Fruit fly (Drosophila melanogaster) whole organism, embryonic: Measurements from ENCODE around the gene Tpst.

Experiments
- Adf1 ChIP-seq: fragments of 200-800 bp; sonication (Bioruptor generic); IDR thresholded peaks from 2 replicates; pipeline ENCODE4 v1.3.6; 2022; ENCODE audit warnings: missing biosample characterization, missing genetic modification characterization
- Bteb2 ChIP-seq: fragments of 200-800 bp; sonication (Bioruptor generic); optimal IDR thresholded peaks from 2 replicates; lab custom pipeline; 2016; ENCODE audit warnings: missing biosample characterization, missing genetic modification characterization
- CG1024 ChIP-seq: fragments of 200-800 bp; sonication (Bioruptor generic); IDR thresholded peaks from 2 replicates; pipeline ENCODE4 v1.3.6; 2022; ENCODE audit warnings: missing biosample characterization, missing genetic modification characterization
- CG10366 ChIP-seq: fragments of 200-800 bp; sonication (Bioruptor generic); IDR thresholded peaks from 2 replicates; pipeline ENCODE4 v1.3.6; 2022; ENCODE audit warnings: missing biosample characterization, missing genetic modification characterization
- CG11247 ChIP-seq: fragments of 200-800 bp; sonication (Bioruptor generic); IDR thresholded peaks from 2 replicates; pipeline ENCODE4 v1.3.6; 2022; ENCODE audit warnings: missing biosample characterization, missing genetic modification characterization
- CG14860 ChIP-seq: fragments of 200-800 bp; sonication (Bioruptor generic); IDR thresholded peaks from 3 replicates; pipeline ENCODE4 v1.3.6; 2022; ENCODE audit warnings: missing biosample characterization, missing genetic modification characterization; ENCODE audit not compliant: partially characterized antibody
- CG1602 ChIP-seq: fragments of 200-800 bp; sonication (Bioruptor generic); optimal IDR thresholded peaks from 3 replicates; lab custom pipeline; 2016; ENCODE audit warnings: missing biosample characterization, missing genetic modification characterization
- CG17361 ChIP-seq: fragments of 200-800 bp; sonication (Bioruptor generic); IDR thresholded peaks from 3 replicates; pipeline ENCODE4 v1.3.6; 2022; ENCODE audit warnings: missing biosample characterization, missing genetic modification characterization
- CG17802 ChIP-seq: fragments of 200-800 bp; sonication (Bioruptor generic); optimal IDR thresholded peaks from 2 replicates; lab custom pipeline; 2018; ENCODE audit warnings: missing biosample characterization, mild to moderate bottlenecking, missing genetic modification characterization, moderate library complexity
- CG2129 ChIP-seq: fragments of 200-800 bp; sonication (Bioruptor generic); IDR thresholded peaks from 2 replicates; pipeline ENCODE4 v1.3.6; 2022; ENCODE audit warnings: missing biosample characterization, missing genetic modification characterization; ENCODE audit not compliant: partially characterized antibody
- CG43689 ChIP-seq: fragments of 200-800 bp; sonication (Bioruptor generic); IDR thresholded peaks from 2 replicates; pipeline ENCODE4 v1.3.6; 2022; ENCODE audit warnings: missing biosample characterization, missing genetic modification characterization
- CG4820 ChIP-seq: fragments of 200-800 bp; sonication (Bioruptor generic); optimal IDR thresholded peaks from 3 replicates; lab custom pipeline; 2016; ENCODE audit warnings: missing biosample characterization, missing genetic modification characterization
- CG6854 ChIP-seq: fragments of 200-800 bp; sonication (Bioruptor generic); optimal IDR thresholded peaks from 3 replicates; lab custom pipeline; 2017; ENCODE audit warnings: missing biosample characterization, mild to moderate bottlenecking, missing genetic modification characterization
- CG7357 ChIP-seq: fragments of 200-800 bp; sonication (Bioruptor generic); IDR thresholded peaks from 3 replicates; pipeline ENCODE4 v1.3.6; 2022; ENCODE audit warnings: missing biosample characterization, missing genetic modification characterization
- CG7372 ChIP-seq: fragments of 200-800 bp; sonication (Bioruptor generic); IDR thresholded peaks from 2 replicates; pipeline ENCODE4 v1.3.6; 2022; ENCODE audit warnings: missing biosample characterization, missing genetic modification characterization
- CG7963 ChIP-seq: fragments of 200-800 bp; sonication (Bioruptor generic); IDR thresholded peaks from 3 replicates; pipeline ENCODE4 v1.3.6; 2022; ENCODE audit warnings: missing biosample characterization, missing genetic modification characterization; ENCODE audit not compliant: partially characterized antibody
- CG9437 ChIP-seq: fragments of 200-800 bp; sonication (Bioruptor generic); optimal IDR thresholded peaks from 2 replicates; lab custom pipeline; 2018; ENCODE audit warnings: missing biosample characterization, mild to moderate bottlenecking, missing genetic modification characterization
- CG9817 ChIP-seq: fragments of 200-800 bp; sonication (Bioruptor generic); optimal IDR thresholded peaks from 2 replicates; lab custom pipeline; 2018; ENCODE audit warnings: missing biosample characterization, mild to moderate bottlenecking, missing genetic modification characterization, moderate library complexity
- Chrac-16 ChIP-seq: fragments of 200-800 bp; sonication (Bioruptor generic); optimal IDR thresholded peaks from 3 replicates; lab custom pipeline; 2016; ENCODE audit warnings: missing biosample characterization, missing genetic modification characterization
- E2f2 ChIP-seq: fragments of 200-800 bp; sonication (Bioruptor generic); IDR thresholded peaks from 2 replicates; pipeline ENCODE4 v1.3.6; 2022; ENCODE audit warnings: missing biosample characterization, missing genetic modification characterization
- ERR ChIP-seq: fragments of 200-800 bp; sonication (Bioruptor generic); optimal IDR thresholded peaks from 2 replicates; lab custom pipeline; 2016; ENCODE audit warnings: missing biosample characterization, missing genetic modification characterization
- Elba2 ChIP-seq: fragments of 200-800 bp; sonication (Bioruptor generic); optimal IDR thresholded peaks from 3 replicates; lab custom pipeline; 2016; ENCODE audit warnings: missing biosample characterization, missing genetic modification characterization
- MTF-1 ChIP-seq: fragments of 200-800 bp; sonication (Bioruptor generic); optimal IDR thresholded peaks from 2 replicates; lab custom pipeline; 2018; ENCODE audit warnings: missing biosample characterization, mild to moderate bottlenecking, missing genetic modification characterization, borderline replicate concordance
- Med ChIP-seq: fragments of 200-800 bp; sonication (Bioruptor generic); peaks from one replicate; lab custom pipeline; 2016; ENCODE audit warnings: missing biosample characterization, missing genetic modification characterization, mild to moderate bottlenecking, inconsistent platforms, moderate library complexity
- Poxn ChIP-seq: fragments of 200-800 bp; sonication (Bioruptor generic); IDR thresholded peaks from 2 replicates; pipeline ENCODE4 v1.3.6; 2022; ENCODE audit warnings: missing biosample characterization, missing genetic modification characterization
- Spps ChIP-seq: fragments of 200-800 bp; sonication (Bioruptor generic); optimal IDR thresholded peaks from 2 replicates; lab custom pipeline; 2018; ENCODE audit warnings: missing biosample characterization, mild to moderate bottlenecking, missing genetic modification characterization
- Ssrp ChIP-seq: fragments of 200-800 bp; sonication (Bioruptor generic); optimal IDR thresholded peaks from 2 replicates; lab custom pipeline; 2018; ENCODE audit warnings: missing biosample characterization, mild to moderate bottlenecking, missing genetic modification characterization, moderate library complexity
- TFAM ChIP-seq: fragments of 200-800 bp; sonication (Bioruptor generic); optimal IDR thresholded peaks from 2 replicates; lab custom pipeline; 2017; ENCODE audit warnings: missing biosample characterization, missing genetic modification characterization, inconsistent platforms
- ara ChIP-seq: fragments of 200-800 bp; sonication (Bioruptor generic); IDR thresholded peaks from 2 replicates; pipeline ENCODE4 v1.3.6; 2022; ENCODE audit warnings: missing biosample characterization, missing genetic modification characterization
- ase ChIP-seq: fragments of 200-800 bp; sonication (Bioruptor generic); IDR thresholded peaks from 3 replicates; pipeline ENCODE4 v1.3.6; 2022; ENCODE audit warnings: missing biosample characterization, missing genetic modification characterization
- cad ChIP-seq: fragments of >200 bp; optimal IDR thresholded peaks from 2 replicates; lab custom pipeline; 2017; ENCODE audit warnings: missing biosample characterization, missing genetic modification characterization
- chinmo ChIP-seq: fragments of 200-800 bp; sonication (Bioruptor generic); IDR thresholded peaks from 4 replicates; pipeline ENCODE4 v1.3.6; 2022; ENCODE audit warnings: missing biosample characterization, missing genetic modification characterization; ENCODE audit not compliant: partially characterized antibody
- chm ChIP-seq: fragments of 200-800 bp; sonication (Bioruptor generic); IDR thresholded peaks from 2 replicates; pipeline ENCODE4 v1.3.6; 2022; ENCODE audit warnings: missing biosample characterization, missing genetic modification characterization
- dimm ChIP-seq: fragments of 200-800 bp; sonication (Bioruptor generic); IDR thresholded peaks from 2 replicates; pipeline ENCODE4 v1.3.6; 2022; ENCODE audit warnings: missing biosample characterization, missing genetic modification characterization
- disco-r ChIP-seq: fragments of 200-800 bp; sonication (Bioruptor generic); optimal IDR thresholded peaks from 2 replicates; lab custom pipeline; 2016; ENCODE audit warnings: missing biosample characterization, missing genetic modification characterization
- ind ChIP-seq: fragments of 200-800 bp; sonication (Bioruptor generic); optimal IDR thresholded peaks from 3 replicates; lab custom pipeline; 2016; ENCODE audit warnings: missing biosample characterization, missing genetic modification characterization
- jigr1 ChIP-seq: fragments of 200-800 bp; sonication (Bioruptor generic); IDR thresholded peaks from 3 replicates; pipeline ENCODE4 v1.3.6; 2022; ENCODE audit warnings: missing biosample characterization, missing genetic modification characterization
- knrl ChIP-seq: fragments of 200-800 bp; sonication (Bioruptor generic); IDR thresholded peaks from 3 replicates; pipeline ENCODE4 v1.3.6; 2022; ENCODE audit warnings: missing biosample characterization, missing genetic modification characterization; ENCODE audit not compliant: partially characterized antibody
- lilli ChIP-seq: fragments of 200-800 bp; sonication (Bioruptor generic); optimal IDR thresholded peaks from 3 replicates; lab custom pipeline; 2016; ENCODE audit warnings: missing biosample characterization, missing genetic modification characterization
- maf-S ChIP-seq: fragments of 200-800 bp; sonication (Bioruptor generic); optimal IDR thresholded peaks from 2 replicates; lab custom pipeline; 2016; ENCODE audit warnings: missing biosample characterization, missing genetic modification characterization
- mirr ChIP-seq: fragments of 200-800 bp; sonication (Bioruptor generic); optimal IDR thresholded peaks from 3 replicates; lab custom pipeline; 2018; ENCODE audit warnings: missing biosample characterization, mild to moderate bottlenecking, missing genetic modification characterization
- psq ChIP-seq: fragments of 200-800 bp; sonication (Bioruptor generic); optimal IDR thresholded peaks from 2 replicates; lab custom pipeline; 2017; ENCODE audit warnings: missing biosample characterization, missing genetic modification characterization
- ro ChIP-seq: fragments of 200-800 bp; sonication (Bioruptor generic); IDR thresholded peaks from 2 replicates; pipeline ENCODE4 v1.3.6; 2022; ENCODE audit warnings: missing biosample characterization, missing genetic modification characterization
- sob ChIP-seq: fragments of 200-800 bp; sonication (Bioruptor generic); IDR thresholded peaks from 2 replicates; pipeline ENCODE4 v1.3.6; 2022; ENCODE audit warnings: missing biosample characterization, missing genetic modification characterization
- sug ChIP-seq: fragments of 200-800 bp; optimal IDR thresholded peaks from 2 replicates; lab custom pipeline; 2019; ENCODE audit warnings: missing biosample characterization, mild to moderate bottlenecking, missing genetic modification characterization, moderate library complexity
- tgo ChIP-seq: fragments of 200-800 bp; sonication (Bioruptor generic); IDR thresholded peaks from 3 replicates; pipeline ENCODE4 v1.3.6; 2022; ENCODE audit warnings: missing biosample characterization, missing genetic modification characterization
- tio ChIP-seq: fragments of 200-800 bp; sonication (Bioruptor generic); optimal IDR thresholded peaks from 2 replicates; lab custom pipeline; 2017; ENCODE audit warnings: missing biosample characterization, missing genetic modification characterization, inconsistent platforms
- tup ChIP-seq: fragments of 200-800 bp; sonication (Bioruptor generic); optimal IDR thresholded peaks from 2 replicates; lab custom pipeline; 2016; ENCODE audit warnings: missing biosample characterization, mild to moderate bottlenecking, missing genetic modification characterization, moderate library complexity
- twi ChIP-seq: fragments of 200-800 bp; optimal IDR thresholded peaks from 2 replicates; lab custom pipeline; 2019; ENCODE audit warnings: missing biosample characterization, mild to moderate bottlenecking, missing genetic modification characterization, moderate library complexity
- tx ChIP-seq: fragments of 200-800 bp; sonication (Bioruptor generic); optimal IDR thresholded peaks from 2 replicates; lab custom pipeline; 2016; ENCODE audit warnings: missing biosample characterization, missing genetic modification characterization
- wor ChIP-seq: fragments of 200-800 bp; sonication (Bioruptor generic); IDR thresholded peaks from 2 replicates; pipeline ENCODE4 v1.3.6; 2022; ENCODE audit warnings: missing biosample characterization, missing genetic modification characterization

Tpst gene

DNA sequence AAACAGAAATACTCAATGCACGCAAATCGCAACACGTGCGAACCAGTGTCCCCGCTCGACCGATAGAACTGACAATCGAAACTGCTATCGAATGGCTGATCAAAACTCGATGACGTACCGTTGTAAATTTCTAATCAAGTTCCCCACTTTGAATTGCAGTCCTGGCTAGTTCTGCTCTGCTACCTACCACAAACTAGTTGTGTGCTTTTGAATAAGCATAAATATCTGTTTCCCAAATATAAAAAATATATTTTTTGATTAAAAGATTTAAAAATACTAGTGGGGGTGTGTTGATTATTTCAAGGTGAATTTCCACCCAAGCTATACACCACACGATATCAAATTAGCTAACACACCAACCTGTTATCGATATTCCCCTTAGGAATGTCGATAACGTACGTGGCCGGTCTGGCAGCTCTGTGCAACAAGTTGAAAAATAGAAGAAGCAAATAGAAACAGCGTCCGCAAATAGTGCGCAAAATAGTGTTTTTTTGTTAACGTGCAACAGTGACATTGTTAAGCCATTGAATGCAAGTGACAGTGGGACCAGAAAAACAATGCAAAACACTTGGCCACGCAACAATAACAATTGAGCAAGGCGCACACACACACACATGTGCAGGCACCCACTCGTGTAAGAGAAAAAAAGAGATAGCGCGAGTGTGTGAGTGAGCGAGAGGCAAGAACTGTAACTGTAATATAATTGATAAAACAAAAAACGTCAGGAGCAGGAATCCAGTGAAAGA lies 60.9 kb downstream of the Tpst start, which contains the start of the genes CG2691 and NFAT (continued):
- no peak for TF ChIP-seq Ssrp (tag; lab: Kevin White, UChicago)
- no peak for TF ChIP-seq Elba2 (GFP tag; lab: Kevin White, UChicago)
- no peak for TF ChIP-seq CG43689
- no peak for TF ChIP-seq CG4820
- TF ChIP-seq CG6854 (GFP tag; lab: Kevin White, UChicago): peak; percentile 40
- peak; percentile 73 for TF ChIP-seq Med
- no peak for TF ChIP-seq Poxn
- TF ChIP-seq psq (GFP tag; lab: Kevin White, UChicago): no peak
- TF ChIP-seq CG1602 (GFP tag; lab: Kevin White, UChicago): no peak
- TF ChIP-seq Bteb2: no peak
- no peak for TF ChIP-seq maf-S (GFP tag; lab: Kevin White, UChicago)
- no peak for TF ChIP-seq TFAM (GFP tag; lab: Kevin White, UChicago)
- TF ChIP-seq CG17802 (tag; lab: Kevin White, UChicago): no peak
- TF ChIP-seq CG10366 (GFP tag; lab: Robert Waterston, UW): no peak
- no peak for TF ChIP-seq ro (GFP tag; lab: Robert Waterston, UW)
- no peak for TF ChIP-seq tio (GFP tag; lab: Kevin White, UChicago)
- TF ChIP-seq CG14860 (GFP tag; lab: Robert Waterston, UW): peak; percentile 61; the same call in 2 of the 3 replicates
- no peak for TF ChIP-seq sob (GFP tag; lab: Robert Waterston, UW)
- TF ChIP-seq Spps (tag; lab: Kevin White, UChicago): no peak
- TF ChIP-seq mirr (GFP tag; lab: Kevin White, UChicago): no peak
- no peak for TF ChIP-seq Chrac-16 (GFP tag; lab: Kevin White, UChicago)
- TF ChIP-seq MTF-1 (GFP tag; lab: Kevin White, UChicago): no peak
- no peak for TF ChIP-seq CG7963
- TF ChIP-seq chm (GFP tag; lab: Robert Waterston, UW): no peak
- TF ChIP-seq ind: no peak
- 0 out of 3 replicates have a peak, but pooled peaks have one; percentile 22 for TF ChIP-seq CG17361 (GFP tag; lab: Robert Waterston, UW)
- TF ChIP-seq E2f2 (GFP tag; lab: Robert Waterston, UW): peak; percentile 63
- no peak for TF ChIP-seq sug (tag; lab: Kevin White, UChicago)
- no peak for TF ChIP-seq disco-r
- no peak for TF ChIP-seq Adf1 (GFP tag; lab: Robert Waterston, UW)
- TF ChIP-seq chinmo (GFP tag; lab: Robert Waterston, UW): 0 out of 4 replicates have a peak, but pooled peaks have one; percentile 76
- TF ChIP-seq ase (GFP tag; lab: Robert Waterston, UW): no peak
- no peak for TF ChIP-seq ara (GFP tag; lab: Robert Waterston, UW)
- TF ChIP-seq tx: no peak
- TF ChIP-seq CG2129 (GFP tag; lab: Robert Waterston, UW): no peak
- peak; percentile 5 for TF ChIP-seq twi (tag; lab: Kevin White, UChicago)
- no peak for TF ChIP-seq tup (GFP tag; lab: Kevin White, UChicago)
- TF ChIP-seq CG9437 (GFP tag; lab: Kevin White, UChicago): no peak
- no peak for TF ChIP-seq CG7357
- no peak for TF ChIP-seq wor (GFP tag; lab: Robert Waterston, UW)
- TF ChIP-seq jigr1 (GFP tag; lab: Robert Waterston, UW): no peak
- no peak for TF ChIP-seq CG7372 (GFP tag; lab: Robert Waterston, UW)
- no peak for TF ChIP-seq tgo (GFP tag; lab: Robert Waterston, UW)
- TF ChIP-seq dimm (GFP tag; lab: Robert Waterston, UW): no peak
- TF ChIP-seq knrl: peak; percentile 51; the same call in 2 of the 3 replicates
- no peak for TF ChIP-seq cad (GFP tag; lab: Kevin White, UChicago)
- no peak for TF ChIP-seq CG1024 (GFP tag; lab: Robert Waterston, UW)
- no peak for TF ChIP-seq ERR (GFP tag; lab: Kevin White, UChicago)
- TF ChIP-seq CG11247: no peak
- peak; percentile 11 for TF ChIP-seq lilli (GFP tag; lab: Kevin White, UChicago)
- TF ChIP-seq CG9817: no peak
